Worm (Caenorhabditis elegans): Measurements from ENCODE around the gene ZK507.1.

The ZK507.1 gene

ce11 chrIII:9084329-9084728 lies 16.8 kb downstream of the ZK507.1 start:
- TF ChIP-seq swsn-7 (tag; optimal IDR thresholded peaks at IDR 0.05) = no peak
- no peak for TF ChIP-seq aly-2 (tag; optimal IDR thresholded peaks at IDR 0.05)
- TF ChIP-seq F16B12.6 (tag; optimal IDR thresholded peaks at IDR 0.05) = no peak
- no peak for TF ChIP-seq nhr-19 (GFP tag; conservative IDR thresholded peaks at IDR 0.05)
- peak; percentile 27 for TF ChIP-seq nhr-71 (tag; optimal IDR thresholded peaks at IDR 0.05)
- TF ChIP-seq skn-1 (tag; optimal IDR thresholded peaks at IDR 0.05) = no peak
- no peak for TF ChIP-seq pag-3 (tag; optimal IDR thresholded peaks at IDR 0.05; ENCODE audit: borderline replicate concordance, insufficient read depth)
- no peak for TF ChIP-seq ztf-4 (tag; optimal IDR thresholded peaks at IDR 0.05)
- TF ChIP-seq hlh-17 (GFP tag; optimal IDR thresholded peaks at IDR 0.05; ENCODE audit: borderline replicate concordance) = no peak
- no peak for TF ChIP-seq zag-1 (tag; optimal IDR thresholded peaks at IDR 0.05)
- no peak for TF ChIP-seq ceh-88 (GFP tag; IDR thresholded peaks at IDR 0.05)
- no peak for TF ChIP-seq xbp-1 (tag; optimal IDR thresholded peaks at IDR 0.05)
- TF ChIP-seq lin-13 (GFP tag; optimal IDR thresholded peaks at IDR 0.05) = no peak
- no peak for TF ChIP-seq elt-2 (tag; optimal IDR thresholded peaks at IDR 0.05)
- TF ChIP-seq nhr-90 (tag; optimal IDR thresholded peaks at IDR 0.05; ENCODE audit: poor library complexity) = no peak
- no peak for TF ChIP-seq tbx-2 (tag; optimal IDR thresholded peaks at IDR 0.05)
- no peak for TF ChIP-seq vab-15 (tag; optimal IDR thresholded peaks at IDR 0.05)
- peak; percentile 21 for TF ChIP-seq lin-39 (tag; optimal IDR thresholded peaks at IDR 0.05)
- no peak for TF ChIP-seq nhr-20 (tag; optimal IDR thresholded peaks at IDR 0.05)
- TF ChIP-seq unc-30 (tag; optimal IDR thresholded peaks at IDR 0.05) = no peak
- no peak for TF ChIP-seq pax-3 (tag; optimal IDR thresholded peaks at IDR 0.05)
- TF ChIP-seq efl-1 (optimal IDR thresholded peaks at IDR 0.05) = no peak
- peak in 1 of 2 experiments; percentile 74 for TF ChIP-seq efl-1 (GFP tag; optimal IDR thresholded peaks at IDR 0.05 in 1 of 2)
- TF ChIP-seq aha-1 (tag; optimal IDR thresholded peaks at IDR 0.05) = no peak
- TF ChIP-seq fkh-4 (tag; optimal IDR thresholded peaks at IDR 0.05; ENCODE audit: borderline replicate concordance) = no peak
- TF ChIP-seq tlp-1 (tag; optimal IDR thresholded peaks at IDR 0.05) = no peak
- peak in 1 of 2 experiments; percentile 16 for TF ChIP-seq lsy-2 (tag; optimal IDR thresholded peaks at IDR 0.05)
- peak; percentile 50 for TF ChIP-seq lin-14 (GFP tag; optimal IDR thresholded peaks at IDR 0.05)
- no peak for TF ChIP-seq irx-1 (tag; optimal IDR thresholded peaks at IDR 0.05)
- TF ChIP-seq snpc-4 (tag; optimal IDR thresholded peaks at IDR 0.05) = no peak
- no peak for TF ChIP-seq nhr-76 (tag; optimal IDR thresholded peaks at IDR 0.05)
- no peak for TF ChIP-seq ceh-82 (tag; optimal IDR thresholded peaks at IDR 0.05)
- no peak for TF ChIP-seq C16A3.4 (tag; optimal IDR thresholded peaks at IDR 0.05)
- no peak for TF ChIP-seq nhr-28 (tag; optimal IDR thresholded peaks at IDR 0.05)
- no peak for TF ChIP-seq C34B4.2 (tag; optimal IDR thresholded peaks at IDR 0.05)
- TF ChIP-seq alr-1 (tag; optimal IDR thresholded peaks at IDR 0.05; ENCODE audit: borderline replicate concordance) = no peak
- TF ChIP-seq mef-2 (tag; optimal IDR thresholded peaks at IDR 0.05) = no peak
- no peak for TF ChIP-seq sup-37 (GFP tag; optimal IDR thresholded peaks at IDR 0.05)
- no peak for TF ChIP-seq dsc-1 (tag; optimal IDR thresholded peaks at IDR 0.05)
- TF ChIP-seq jun-1 (tag; optimal IDR thresholded peaks at IDR 0.05) = no peak
- TF ChIP-seq snu-23 (GFP tag; optimal IDR thresholded peaks at IDR 0.05) = peak; percentile 3
- TF ChIP-seq nhr-11 (tag; optimal IDR thresholded peaks at IDR 0.05) = no peak
- no peak for TF ChIP-seq sox-4 (tag; optimal IDR thresholded peaks at IDR 0.05)
- TF ChIP-seq nhr-12 (tag; optimal IDR thresholded peaks at IDR 0.05) = no peak
- peak; percentile 23 for TF ChIP-seq rnt-1 (tag; optimal IDR thresholded peaks at IDR 0.05)

- peak; percentile 24 for TF ChIP-seq snu-23 (GFP tag; optimal IDR thresholded peaks at IDR 0.05)
- TF ChIP-seq lsy-2 (tag; optimal IDR thresholded peaks at IDR 0.05) = peak in 1 of 2 experiments; percentile 18
- no peak for TF ChIP-seq fkh-8 (tag; optimal IDR thresholded peaks at IDR 0.05)
- no peak for TF ChIP-seq isw-1 (GFP tag; IDR thresholded peaks at IDR 0.05)
- no peak for TF ChIP-seq snpc-4 (tag; optimal IDR thresholded peaks at IDR 0.05)
- TF ChIP-seq nhr-71 (tag; optimal IDR thresholded peaks at IDR 0.05) = peak; percentile 62
- TF ChIP-seq lin-14 (GFP tag; optimal IDR thresholded peaks at IDR 0.05) = peak; percentile 22
- peak; percentile 23 for TF ChIP-seq rnt-1 (tag; optimal IDR thresholded peaks at IDR 0.05)
- no peak for TF ChIP-seq lin-39 (tag; optimal IDR thresholded peaks at IDR 0.05)
- no peak for TF ChIP-seq ztf-11 (tag; optimal IDR thresholded peaks at IDR 0.05)
These were observed 18.0 kb downstream of the ZK507.1 start for ce11 chrIII:9083118-9083517.

All from whole organism, L1 larva.